Worm (Caenorhabditis elegans): ENCODE results near the gene irld-22.

DNA sequence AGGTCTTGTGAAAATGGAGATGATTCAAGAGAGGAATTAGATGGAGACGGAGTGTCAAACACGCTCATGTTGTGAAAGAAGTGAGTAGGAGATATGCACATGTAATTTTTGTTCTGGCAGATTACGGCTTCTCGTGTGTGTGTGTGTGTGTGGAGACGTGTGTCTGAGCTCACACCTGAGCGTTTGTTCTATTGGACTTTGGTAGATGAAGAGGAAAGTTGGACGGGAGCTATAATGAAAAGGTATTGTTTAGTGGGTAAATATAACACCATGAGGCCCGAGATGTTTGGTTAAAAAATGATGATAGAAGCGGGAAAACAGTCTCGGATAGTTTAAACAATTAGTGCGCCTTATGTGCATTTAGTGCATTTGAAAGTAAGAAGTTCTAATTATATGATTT is 31.1 kb downstream of the irld-22 start, which contains the start of gene nhr-157:
- TF ChIP-seq lin-14 (GFP tag; optimal IDR thresholded peaks at IDR 0.05) (no peak), skn-1 (tag; optimal IDR thresholded peaks at IDR 0.05) (no peak), mep-1 (tag; optimal IDR thresholded peaks at IDR 0.05) (no peak), nhr-11 (tag; optimal IDR thresholded peaks at IDR 0.05) (no peak), pqm-1 (tag; optimal IDR thresholded peaks at IDR 0.05) (no peak)
